Worm (Caenorhabditis elegans) whole organism, L1 larva: Measurements from ENCODE around the gene clec-60.

Experiments used
- fkh-10 ChIP-seq: sonication (generic microtip); optimal IDR thresholded peaks from 2 replicates; lab custom pipeline; 2017; ENCODE audit warnings: missing biosample characterization, missing genetic modification reagents, missing genetic modification characterization
- lin-14 ChIP-seq: fragments of 200-800 bp; sonication (Bioruptor generic); optimal IDR thresholded peaks from 2 replicates; lab custom pipeline; 2018; ENCODE audit warnings: mild to moderate bottlenecking, missing genetic modification characterization, moderate library complexity, missing compliant biosample characterization
- nhr-12 ChIP-seq: sonication (generic microtip); optimal IDR thresholded peaks from 2 replicates; lab custom pipeline; 2017; ENCODE audit warnings: missing biosample characterization, missing genetic modification characterization

DNA sequence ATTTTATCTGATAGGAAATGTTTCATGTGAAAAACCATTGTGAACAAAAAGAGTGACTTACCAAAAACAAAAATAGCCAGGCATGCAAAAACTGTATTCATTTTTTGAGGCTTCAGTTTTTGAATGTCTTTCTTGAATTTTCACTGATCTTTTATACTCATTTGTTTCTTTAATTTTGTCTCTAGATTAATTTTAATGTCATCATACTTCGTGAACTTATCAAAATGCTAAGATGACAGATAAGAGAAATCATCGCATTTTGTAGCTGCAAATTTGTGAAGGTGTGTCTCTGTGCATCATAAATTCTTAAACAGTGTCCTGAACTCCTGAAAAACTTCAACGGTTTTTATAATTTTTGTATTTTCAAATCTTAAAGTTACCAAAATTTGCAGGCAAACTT, 5.6 kb downstream of the clec-60 start, which contains the start of gene clec-58:
- TF ChIP-seq nhr-12 (no peak), fkh-10 (GFP tag; lab: Kevin White, UChicago) (no peak), lin-14 (GFP tag; lab: Kevin White, UChicago) (no peak)
